Fruit fly (Drosophila melanogaster) whole organism, prepupa: ENCODE results near the gene alpha-PheRS.

Experiments used
- CG10631 ChIP-seq: fragments of 200-800 bp; sonication (Bioruptor generic); optimal IDR thresholded peaks from 2 replicates; lab custom pipeline; 2016; ENCODE audit warnings: missing biosample characterization, missing genetic modification characterization
- CG11762 ChIP-seq: fragments of 200-800 bp; sonication (Bioruptor generic); optimal IDR thresholded peaks from 3 replicates; lab custom pipeline; 2016; ENCODE audit warnings: missing biosample characterization, missing genetic modification characterization; ENCODE audit not compliant: insufficient read depth
- CG16779 ChIP-seq: fragments of 200-800 bp; sonication (Bioruptor generic); optimal IDR thresholded peaks from 3 replicates; lab custom pipeline; 2017; ENCODE audit warnings: missing biosample characterization, mild to moderate bottlenecking, missing genetic modification characterization
- CG3919 ChIP-seq: fragments of 200-800 bp; sonication (Bioruptor generic); optimal IDR thresholded peaks from 3 replicates; lab custom pipeline; 2016; ENCODE audit warnings: missing biosample characterization, missing genetic modification characterization
- CG8319 ChIP-seq: fragments of 200-800 bp; sonication (Bioruptor generic); optimal IDR thresholded peaks from 3 replicates; lab custom pipeline; 2016; ENCODE audit warnings: missing biosample characterization, missing genetic modification characterization
- Eip78C ChIP-seq: fragments of 200-800 bp; sonication (Bioruptor generic); peaks from one replicate; lab custom pipeline; 2016; ENCODE audit warnings: missing biosample characterization, missing genetic modification characterization
- Ets21C ChIP-seq: fragments of 200-800 bp; sonication (Bioruptor generic); optimal IDR thresholded peaks from 3 replicates; lab custom pipeline; 2016; ENCODE audit warnings: missing biosample characterization, missing genetic modification characterization
- Sox15 ChIP-seq: fragments of 200-800 bp; sonication (Bioruptor generic); optimal IDR thresholded peaks from 3 replicates; lab custom pipeline; 2016; ENCODE audit warnings: missing biosample characterization, missing genetic modification characterization

- TF ChIP-seq CG16779 (tag; lab: Kevin White, UChicago) (no peak), CG11762 (GFP tag; lab: Kevin White, UChicago) (no peak), Ets21C (GFP tag; lab: Kevin White, UChicago) (peak; percentile 62), CG3919 (no peak), Sox15 (GFP tag; lab: Kevin White, UChicago) (peak; percentile 39), CG10631 (GFP tag; lab: Kevin White, UChicago) (peak; percentile 81), Eip78C (peak; percentile 83), CG8319 (peak; percentile 33)
Measured at dm6 chrX:8157294-8157693, 11.9 kb upstream of the alpha-PheRS start, which contains the start of the genes Traf6 and GIIIspla2.
